Worm (Caenorhabditis elegans) whole organism, L4/young adult: ENCODE results near the gene nhr-141.

Source experiments
- W03F9.2 ChIP-seq: fragments of 150-350 bp; optimal IDR thresholded peaks from 2 replicates; lab custom pipeline; 2014; ENCODE audit warnings: missing biosample characterization, missing genetic modification characterization
- dao-5 ChIP-seq: sonication (generic microtip); optimal IDR thresholded peaks from 2 replicates; lab custom pipeline; 2016; ENCODE audit warnings: missing genotype, missing genetic modification characterization, moderate library complexity, missing compliant biosample characterization

DNA sequence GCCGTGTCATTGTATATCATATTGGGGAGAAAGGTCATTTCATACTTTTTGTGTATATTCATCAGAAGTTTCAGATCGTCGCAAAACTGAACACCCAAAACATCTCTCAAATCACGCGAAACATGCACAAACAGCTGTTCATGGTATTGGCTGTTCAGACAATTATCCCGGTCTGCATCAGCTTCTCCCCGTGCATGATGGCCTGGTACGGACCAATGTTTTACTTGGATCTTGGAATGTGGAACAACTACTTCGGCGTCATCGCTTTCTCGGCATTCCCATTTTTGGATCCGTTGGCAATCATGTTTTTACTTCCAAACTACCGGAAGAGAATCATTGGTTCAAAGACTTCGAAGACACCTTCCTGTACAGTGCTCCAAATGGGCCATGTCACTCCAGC, 41.0 kb upstream of the nhr-141 start:
- no peak for TF ChIP-seq W03F9.2 (tag; lab: Kevin White, UChicago)
- TF ChIP-seq dao-5 (tag; lab: Kevin White, UChicago), result no peak
